Worm (Caenorhabditis elegans): ENCODE results near the gene sec-31.

ce11 chrIV:11336180-11336579 lies 35.4 kb downstream of the sec-31 start:
- TF ChIP-seq hmg-1.2 (GFP tag; IDR thresholded peaks at IDR 0.05) (no peak), attf-5 (GFP tag; optimal IDR thresholded peaks at IDR 0.05) (no peak), F10E7.11 (tag; optimal IDR thresholded peaks at IDR 0.05) (no peak), Y95B8A.8 (GFP tag; IDR thresholded peaks at IDR 0.05) (no peak), mcd-1 (GFP tag; IDR thresholded peaks at IDR 0.05) (no peak), xnd-1 (tag; optimal IDR thresholded peaks at IDR 0.05) (no peak), akir-1 (GFP tag; optimal IDR thresholded peaks at IDR 0.05) (no peak), K12H6.12 (tag; optimal IDR thresholded peaks at IDR 0.05) (no peak), B0261.1 (tag; optimal IDR thresholded peaks at IDR 0.05) (no peak), hrde-1 (tag; optimal IDR thresholded peaks at IDR 0.05; ENCODE audit: borderline replicate concordance) (no peak)

Measured in whole organism, young adult.